Fruit fly (Drosophila melanogaster) whole organism, embryonic: ENCODE measurements around the gene CG43901.

Experiments used
- Adf1 ChIP-seq: fragments of 200-800 bp; sonication (Bioruptor generic); IDR thresholded peaks from 2 replicates; pipeline ENCODE4 v1.3.6; 2022; ENCODE audit warnings: missing biosample characterization, missing genetic modification characterization
- Aef1 ChIP-seq: fragments of 200-800 bp; sonication (Bioruptor generic); IDR thresholded peaks from 3 replicates; pipeline ENCODE4 v1.3.6; 2022; ENCODE audit warnings: missing biosample characterization, missing genetic modification characterization
- Atf6 ChIP-seq: fragments of 200-800 bp; sonication (Bioruptor generic); IDR thresholded peaks from 2 replicates; pipeline ENCODE4 v1.3.6; 2022; ENCODE audit warnings: missing biosample characterization, missing genetic modification characterization
- CG11093 ChIP-seq: fragments of 200-800 bp; sonication (Bioruptor generic); IDR thresholded peaks from 3 replicates; pipeline ENCODE4 v1.3.6; 2022; ENCODE audit warnings: missing biosample characterization, missing genetic modification characterization
- CG13287 ChIP-seq: fragments of 200-800 bp; sonication (Bioruptor generic); IDR thresholded peaks from 2 replicates; pipeline ENCODE4 v1.3.6; 2022; ENCODE audit warnings: missing biosample characterization, missing genetic modification characterization; ENCODE audit not compliant: partially characterized antibody
- CG14710 ChIP-seq: fragments of 200-800 bp; sonication (Bioruptor generic); optimal IDR thresholded peaks from 3 replicates; lab custom pipeline; 2019; ENCODE audit warnings: missing biosample characterization, mild to moderate bottlenecking, missing genetic modification characterization, moderate library complexity
- CG15514 ChIP-seq: fragments of 200-800 bp; sonication (Bioruptor generic); optimal IDR thresholded peaks from 3 replicates; lab custom pipeline; 2017; ENCODE audit warnings: missing biosample characterization, missing genetic modification characterization, mild to moderate bottlenecking, moderate library complexity, missing genetic modification reagents
- CG16813 ChIP-seq: fragments of 200-800 bp; sonication (Bioruptor generic); IDR thresholded peaks from 3 replicates; pipeline ENCODE4 v1.3.6; 2022; ENCODE audit warnings: missing biosample characterization, missing genetic modification characterization; ENCODE audit not compliant: partially characterized antibody
- CG17385 ChIP-seq: fragments of 200-800 bp; sonication (Bioruptor generic); optimal IDR thresholded peaks from 3 replicates; lab custom pipeline; 2018; ENCODE audit warnings: missing biosample characterization, mild to moderate bottlenecking, missing genetic modification characterization
- CG33213 ChIP-seq: fragments of 200-800 bp; sonication (Bioruptor generic); optimal IDR thresholded peaks from 3 replicates; lab custom pipeline; 2016; ENCODE audit warnings: missing biosample characterization, missing genetic modification characterization
- CG3847 ChIP-seq: fragments of 200-800 bp; sonication (Bioruptor generic); IDR thresholded peaks from 2 replicates; pipeline ENCODE4 v1.3.6; 2022; ENCODE audit warnings: missing biosample characterization, missing genetic modification characterization
- CG5180 ChIP-seq: fragments of 200-800 bp; sonication (Bioruptor generic); optimal IDR thresholded peaks from 3 replicates; lab custom pipeline; 2017; ENCODE audit warnings: missing biosample characterization, missing genetic modification characterization, mild to moderate bottlenecking, moderate library complexity, missing genetic modification reagents
- CG6791 ChIP-seq: fragments of 200-800 bp; sonication (Bioruptor generic); IDR thresholded peaks from 3 replicates; pipeline ENCODE4 v1.3.6; 2022; ENCODE audit warnings: missing biosample characterization, missing genetic modification characterization; ENCODE audit not compliant: partially characterized antibody
- CG8281 ChIP-seq: fragments of 200-800 bp; sonication (Bioruptor generic); optimal IDR thresholded peaks from 2 replicates; lab custom pipeline; 2018; ENCODE audit warnings: missing biosample characterization, mild to moderate bottlenecking, missing genetic modification characterization, moderate library complexity
- CG9437 ChIP-seq: fragments of 200-800 bp; sonication (Bioruptor generic); optimal IDR thresholded peaks from 2 replicates; lab custom pipeline; 2018; ENCODE audit warnings: missing biosample characterization, mild to moderate bottlenecking, missing genetic modification characterization
- CG9727 ChIP-seq: fragments of 200-800 bp; sonication (Bioruptor generic); optimal IDR thresholded peaks from 3 replicates; lab custom pipeline; 2017; ENCODE audit warnings: missing biosample characterization, mild to moderate bottlenecking, missing genetic modification characterization
- CG9797 ChIP-seq: fragments of 200-800 bp; sonication (Bioruptor generic); optimal IDR thresholded peaks from 3 replicates; lab custom pipeline; 2018; ENCODE audit warnings: missing biosample characterization, mild to moderate bottlenecking, missing genetic modification characterization
- Doc2 ChIP-seq: fragments of 200-800 bp; sonication (Bioruptor generic); IDR thresholded peaks from 2 replicates; pipeline ENCODE4 v1.3.6; 2022; ENCODE audit warnings: missing biosample characterization, missing genetic modification characterization
- Doc3 ChIP-seq: fragments of 200-800 bp; sonication (Bioruptor generic); IDR thresholded peaks from 3 replicates; pipeline ENCODE4 v1.3.6; 2022; ENCODE audit warnings: missing biosample characterization, missing genetic modification characterization; ENCODE audit not compliant: partially characterized antibody
- Dp ChIP-seq: fragments of 200-800 bp; sonication (Bioruptor generic); optimal IDR thresholded peaks from 2 replicates; lab custom pipeline; 2018; ENCODE audit warnings: missing biosample characterization, mild to moderate bottlenecking, missing genetic modification characterization, moderate library complexity
- Dref ChIP-seq: fragments of 200-800 bp; sonication (Bioruptor generic); IDR thresholded peaks from 2 replicates; pipeline ENCODE4 v1.3.6; 2022; ENCODE audit warnings: missing biosample characterization, missing genetic modification characterization
- Ets97D ChIP-seq: fragments of 200-800 bp; sonication (Bioruptor generic); optimal IDR thresholded peaks from 3 replicates; lab custom pipeline; 2016; ENCODE audit warnings: missing biosample characterization, missing genetic modification characterization
- Jarid2 ChIP-seq: fragments of 200-800 bp; sonication (Bioruptor generic); optimal IDR thresholded peaks from 3 replicates; lab custom pipeline; 2017; ENCODE audit warnings: mild to moderate bottlenecking, missing biosample characterization, missing genetic modification reagents, missing genetic modification characterization
- MBD-R2 ChIP-seq: fragments of 200-800 bp; sonication (Bioruptor generic); IDR thresholded peaks from 2 replicates; pipeline ENCODE4 v1.3.6; 2022; ENCODE audit warnings: missing biosample characterization, missing genetic modification characterization
- NfI ChIP-seq: fragments of 200-800 bp; sonication (Bioruptor generic); optimal IDR thresholded peaks from 3 replicates; lab custom pipeline; 2018; ENCODE audit warnings: missing biosample characterization, mild to moderate bottlenecking, missing genetic modification characterization, moderate library complexity
- Scr ChIP-seq: fragments of 200-800 bp; sonication (Bioruptor generic); IDR thresholded peaks from 2 replicates; pipeline ENCODE4 v1.3.6; 2022; ENCODE audit warnings: missing biosample characterization, missing genetic modification characterization; ENCODE audit not compliant: partially characterized antibody
- YL-1 ChIP-seq: fragments of 200-800 bp; sonication (Bioruptor generic); optimal IDR thresholded peaks from 3 replicates; lab custom pipeline; 2017; ENCODE audit warnings: missing biosample characterization, mild to moderate bottlenecking, missing genetic modification characterization
- az2 ChIP-seq: fragments of 200-800 bp; sonication (Bioruptor generic); optimal IDR thresholded peaks from 3 replicates; lab custom pipeline; 2016; ENCODE audit warnings: missing biosample characterization, missing genetic modification characterization
- bbx ChIP-seq: fragments of 200-800 bp; sonication (Bioruptor generic); IDR thresholded peaks from 2 replicates; pipeline ENCODE4 v1.3.6; 2022; ENCODE audit warnings: missing biosample characterization, missing genetic modification characterization; ENCODE audit not compliant: partially characterized antibody
- bowl ChIP-seq: fragments of 200-800 bp; sonication (Bioruptor generic); IDR thresholded peaks from 2 replicates; pipeline ENCODE4 v1.3.6; 2022; ENCODE audit warnings: missing biosample characterization, missing genetic modification characterization
- chinmo ChIP-seq: fragments of 200-800 bp; sonication (Bioruptor generic); IDR thresholded peaks from 4 replicates; pipeline ENCODE4 v1.3.6; 2022; ENCODE audit warnings: missing biosample characterization, missing genetic modification characterization; ENCODE audit not compliant: partially characterized antibody
- dmrt99B ChIP-seq: fragments of 200-800 bp; sonication (Bioruptor generic); optimal IDR thresholded peaks from 2 replicates; lab custom pipeline; 2018; ENCODE audit warnings: missing biosample characterization, mild to moderate bottlenecking, missing genetic modification characterization, moderate library complexity
- ftz-f1 ChIP-seq: fragments of 200-800 bp; sonication (Bioruptor generic); optimal IDR thresholded peaks from 2 replicates; lab custom pipeline; 2016; ENCODE audit warnings: missing biosample characterization, missing genetic modification characterization
- gfzf ChIP-seq: fragments of 200-800 bp; sonication (Bioruptor generic); optimal IDR thresholded peaks from 2 replicates; lab custom pipeline; 2016; ENCODE audit warnings: missing biosample characterization, mild to moderate bottlenecking, missing genetic modification characterization, moderate library complexity
- hbn ChIP-seq: fragments of 200-800 bp; sonication (Bioruptor generic); IDR thresholded peaks from 2 replicates; pipeline ENCODE4 v1.3.6; 2022; ENCODE audit warnings: missing biosample characterization, missing genetic modification characterization; ENCODE audit not compliant: partially characterized antibody
- inv ChIP-seq: fragments of 200-800 bp; sonication (Bioruptor generic); IDR thresholded peaks from 2 replicates; pipeline ENCODE4 v1.3.6; 2022; ENCODE audit warnings: missing biosample characterization, missing genetic modification characterization; ENCODE audit not compliant: partially characterized antibody
- row ChIP-seq: fragments of 200-800 bp; sonication (Bioruptor generic); IDR thresholded peaks from 3 replicates; pipeline ENCODE4 v1.3.6; 2022; ENCODE audit warnings: missing biosample characterization, missing genetic modification characterization
- sna ChIP-seq: fragments of 200-800 bp; sonication (Bioruptor generic); IDR thresholded peaks from 2 replicates; pipeline ENCODE4 v1.3.6; 2022; ENCODE audit warnings: missing biosample characterization, missing genetic modification characterization; ENCODE audit not compliant: partially characterized antibody
- trem ChIP-seq: fragments of 200-800 bp; optimal IDR thresholded peaks from 3 replicates; lab custom pipeline; 2019; ENCODE audit warnings: missing biosample characterization, mild to moderate bottlenecking, missing genetic modification characterization, moderate library complexity
- tup ChIP-seq: fragments of 200-800 bp; sonication (Bioruptor generic); optimal IDR thresholded peaks from 2 replicates; lab custom pipeline; 2016; ENCODE audit warnings: missing biosample characterization, mild to moderate bottlenecking, missing genetic modification characterization, moderate library complexity
- unc-4 ChIP-seq: fragments of 200-800 bp; sonication (Bioruptor generic); IDR thresholded peaks from 2 replicates; pipeline ENCODE4 v1.3.6; 2022; ENCODE audit warnings: missing biosample characterization, missing genetic modification characterization; ENCODE audit not compliant: partially characterized antibody
- vnd ChIP-seq: fragments of 200-800 bp; sonication (Bioruptor generic); IDR thresholded peaks from 3 replicates; pipeline ENCODE4 v1.3.6; 2022; ENCODE audit warnings: missing biosample characterization, missing genetic modification characterization; ENCODE audit not compliant: partially characterized antibody
- vvl ChIP-seq: fragments of 200-800 bp; sonication (Bioruptor generic); IDR thresholded peaks from 2 replicates; pipeline ENCODE4 v1.3.6; 2022; ENCODE audit warnings: missing biosample characterization, missing genetic modification characterization
- z ChIP-seq: fragments of 200-800 bp; sonication (Bioruptor generic); IDR thresholded peaks from 3 replicates; pipeline ENCODE4 v1.3.6; 2022; ENCODE audit warnings: missing biosample characterization, missing genetic modification characterization
- zen2 ChIP-seq: fragments of 200-800 bp; sonication (Bioruptor generic); IDR thresholded peaks from 3 replicates; pipeline ENCODE4 v1.3.6; 2022; ENCODE audit warnings: missing biosample characterization, missing genetic modification characterization; ENCODE audit not compliant: partially characterized antibody
- zf30C ChIP-seq: fragments of 200-800 bp; sonication (Bioruptor generic); optimal IDR thresholded peaks from 3 replicates; lab custom pipeline; 2018; ENCODE audit warnings: missing biosample characterization, mild to moderate bottlenecking, missing genetic modification characterization

Gene CG43901

DNA sequence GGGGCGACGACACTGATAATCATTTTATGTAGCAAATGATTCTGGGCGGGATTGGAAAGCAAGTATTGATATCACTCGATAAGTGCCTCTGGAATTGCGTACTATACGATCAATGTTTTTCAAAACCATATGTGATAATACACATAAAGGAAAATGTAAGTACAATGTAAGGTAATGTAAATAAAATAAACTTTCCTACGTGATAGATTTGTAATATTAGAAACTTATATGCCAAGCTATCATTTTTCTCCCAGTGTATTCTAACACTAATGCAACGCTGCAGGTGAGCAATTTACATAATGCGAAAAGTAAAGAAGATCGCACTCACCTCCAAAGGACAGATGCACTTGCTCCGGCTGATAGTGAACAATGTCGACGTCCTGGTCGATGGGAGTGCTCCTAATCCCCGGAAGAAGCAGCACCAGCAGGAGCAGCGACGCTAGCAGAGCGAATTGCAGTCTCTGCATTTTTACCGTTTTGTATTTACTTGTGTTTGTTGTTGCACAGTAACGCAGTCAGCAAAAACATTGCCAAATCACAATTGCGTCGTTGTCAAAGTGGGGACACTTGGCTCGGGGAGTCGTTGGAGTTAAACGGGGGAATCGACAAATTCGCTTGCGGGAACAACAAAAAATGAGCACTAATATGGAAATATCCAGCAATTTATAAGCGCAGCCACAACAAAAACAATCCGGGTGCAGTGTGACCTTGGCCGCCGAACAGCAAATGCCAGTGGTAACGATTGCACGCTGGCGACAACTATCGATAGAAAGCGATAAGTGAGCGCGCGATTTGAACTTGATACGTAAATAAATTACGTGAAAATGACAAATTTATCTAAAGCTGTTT is 28.3 kb upstream of the CG43901 start, which contains the start of gene CG1637 (continued):
- TF ChIP-seq vnd (GFP tag; lab: Robert Waterston, UW) = peak; percentile 49; the same call in 1 of the 3 replicates
- TF ChIP-seq Jarid2 = no peak
- TF ChIP-seq gfzf = peak; percentile 82
- no peak for TF ChIP-seq CG5180
- no peak for TF ChIP-seq tup
- no peak for TF ChIP-seq CG11093 (GFP tag; lab: Robert Waterston, UW)
- no peak for TF ChIP-seq CG8281 (tag; lab: Kevin White, UChicago)
- TF ChIP-seq inv (GFP tag; lab: Robert Waterston, UW) = peak; percentile 45
- no peak for TF ChIP-seq bowl
- TF ChIP-seq chinmo = peak; percentile 86; the same call in 3 of the 4 replicates
- peak; percentile 96 for TF ChIP-seq CG9437 (GFP tag; lab: Kevin White, UChicago)
- peak; percentile 70 for TF ChIP-seq MBD-R2 (GFP tag; lab: Robert Waterston, UW)
- TF ChIP-seq dmrt99B (tag; lab: Kevin White, UChicago) = peak; percentile 42
- TF ChIP-seq CG17385 (GFP tag; lab: Kevin White, UChicago) = no peak
- TF ChIP-seq CG15514 = peak; percentile 42
- peak; percentile 78 for TF ChIP-seq CG13287 (GFP tag; lab: Robert Waterston, UW)
- TF ChIP-seq bbx = peak; percentile 82
- TF ChIP-seq Aef1 (GFP tag; lab: Robert Waterston, UW) = peak; percentile 46
- peak; percentile 80 for TF ChIP-seq Dref (GFP tag; lab: Robert Waterston, UW)
- TF ChIP-seq NfI (GFP tag; lab: Kevin White, UChicago) = no peak
- peak; percentile 6 for TF ChIP-seq az2 (GFP tag; lab: Kevin White, UChicago)
- TF ChIP-seq Dp (GFP tag; lab: Kevin White, UChicago) = peak; percentile 92
- TF ChIP-seq trem (tag; lab: Kevin White, UChicago) = peak; percentile 35
- peak; percentile 44; the same call in 1 of the 2 replicates for TF ChIP-seq vvl (GFP tag; lab: Robert Waterston, UW)
- TF ChIP-seq CG9727 = peak; percentile 21
- 0 out of 2 replicates have a peak, but pooled peaks have one; percentile 42 for TF ChIP-seq Atf6 (GFP tag; lab: Robert Waterston, UW)
- TF ChIP-seq zf30C = peak; percentile 62
- peak; percentile 67 for TF ChIP-seq CG6791
- TF ChIP-seq YL-1 = peak; percentile 4
- peak; percentile 16 for TF ChIP-seq CG14710 (tag; lab: Kevin White, UChicago)
- peak; percentile 40 for TF ChIP-seq ftz-f1 (GFP tag; lab: Kevin White, UChicago)
- peak; percentile 66 for TF ChIP-seq zen2 (GFP tag; lab: Robert Waterston, UW)
- TF ChIP-seq Adf1 = no peak
- no peak for TF ChIP-seq Doc2 (GFP tag; lab: Robert Waterston, UW)
- TF ChIP-seq Scr (GFP tag; lab: Robert Waterston, UW) = peak; percentile 76
- no peak for TF ChIP-seq z (GFP tag; lab: Robert Waterston, UW)
- peak; percentile 65 for TF ChIP-seq unc-4 (GFP tag; lab: Robert Waterston, UW)
- TF ChIP-seq CG16813 (GFP tag; lab: Robert Waterston, UW) = peak; percentile 68
- TF ChIP-seq CG3847 (GFP tag; lab: Robert Waterston, UW) = 0 out of 2 replicates have a peak, but pooled peaks have one; percentile 14
- peak; percentile 75 for TF ChIP-seq CG9797 (GFP tag; lab: Kevin White, UChicago)
- TF ChIP-seq row = 0 out of 3 replicates have a peak, but pooled peaks have one; percentile 8
- TF ChIP-seq hbn (GFP tag; lab: Robert Waterston, UW) = peak; percentile 64
- TF ChIP-seq sna (GFP tag; lab: Robert Waterston, UW) = peak; percentile 52; the same call in 1 of the 2 replicates
- peak; percentile 20 for TF ChIP-seq Ets97D (GFP tag; lab: Kevin White, UChicago)
- no peak for TF ChIP-seq CG33213
- TF ChIP-seq Doc3 (GFP tag; lab: Robert Waterston, UW) = peak; percentile 32; the same call in 1 of the 3 replicates
